Worm (Caenorhabditis elegans) whole organism, L2 larva: Measurements from ENCODE around the gene R12C12.5.

ENCODE experiments used
- C34F6.9 ChIP-seq: fragments of 150-350 bp; optimal IDR thresholded peaks from 2 replicates; lab custom pipeline; 2014; ENCODE audit warnings: missing biosample characterization, missing genetic modification characterization
- F13H6.1 ChIP-seq: sonication (generic microtip); optimal IDR thresholded peaks from 2 replicates; lab custom pipeline; 2016; ENCODE audit warnings: missing genetic modification characterization, missing compliant biosample characterization
- R02D3.7 ChIP-seq: fragments of 150-350 bp; optimal IDR thresholded peaks from 2 replicates; lab custom pipeline; 2014; ENCODE audit warnings: missing biosample characterization, missing genetic modification characterization
- ZK546.5 ChIP-seq: sonication (generic microtip); optimal IDR thresholded peaks from 2 replicates; lab custom pipeline; 2017; ENCODE audit warnings: missing biosample characterization, missing genetic modification characterization
- alr-1 ChIP-seq: fragments of 150-350 bp; optimal IDR thresholded peaks from 2 replicates; lab custom pipeline; 2014; ENCODE audit warnings: missing biosample characterization, missing genetic modification characterization
- aly-2 ChIP-seq: fragments of 150-350 bp; optimal IDR thresholded peaks from 2 replicates; lab custom pipeline; 2014; ENCODE audit warnings: missing biosample characterization, missing genetic modification characterization
- blmp-1 ChIP-seq: sonication (generic microtip); optimal IDR thresholded peaks from 2 replicates; lab custom pipeline; 2017; ENCODE audit warnings: missing genetic modification characterization, mild to moderate bottlenecking, missing compliant biosample characterization, antibody characterized with exemption, moderate library complexity; ENCODE audit not compliant: insufficient read depth
- ceh-16 ChIP-seq: fragments of 150-350 bp; optimal IDR thresholded peaks from 2 replicates; lab custom pipeline; 2014; ENCODE audit warnings: missing biosample characterization, missing genetic modification characterization
- ceh-82 ChIP-seq: fragments of 150-350 bp; optimal IDR thresholded peaks from 2 replicates; lab custom pipeline; 2014; ENCODE audit warnings: missing biosample characterization, missing genetic modification characterization
- crh-2 ChIP-seq: sonication (generic microtip); optimal IDR thresholded peaks from 2 replicates; lab custom pipeline; 2017; ENCODE audit warnings: missing biosample characterization, missing genetic modification characterization
- dmd-4 ChIP-seq: sonication (generic microtip); optimal IDR thresholded peaks from 2 replicates; lab custom pipeline; 2017; ENCODE audit warnings: missing biosample characterization, missing genetic modification characterization
- egl-27 ChIP-seq: sonication (generic microtip); optimal IDR thresholded peaks from 3 replicates; lab custom pipeline; 2017; ENCODE audit warnings: missing biosample characterization, missing genetic modification reagents, missing genetic modification characterization
- elt-1 ChIP-seq: fragments of 150-350 bp; optimal IDR thresholded peaks from 2 replicates; lab custom pipeline; 2014; ENCODE audit warnings: missing biosample characterization, missing genetic modification characterization
- fos-1 ChIP-seq: fragments of 150-350 bp; optimal IDR thresholded peaks from 2 replicates; lab custom pipeline; 2014; ENCODE audit warnings: missing biosample characterization, missing genetic modification characterization
- gmeb-1 ChIP-seq: fragments of 150-350 bp; optimal IDR thresholded peaks from 2 replicates; lab custom pipeline; 2014; ENCODE audit warnings: missing biosample characterization, missing genetic modification characterization
- lin-11 ChIP-seq: fragments of 150-350 bp; sonication (generic microtip); optimal IDR thresholded peaks from 2 replicates; lab custom pipeline; 2014; ENCODE audit warnings: missing biosample characterization, missing genetic modification characterization, inconsistent platforms, mixed read lengths
- lin-13 ChIP-seq: fragments of 150-350 bp; optimal IDR thresholded peaks from 2 replicates; lab custom pipeline; 2014; ENCODE audit warnings: missing biosample characterization, missing genetic modification reagents, missing genetic modification characterization
- lin-39 ChIP-seq: fragments of 150-350 bp; optimal IDR thresholded peaks from 2 replicates; lab custom pipeline; 2014; ENCODE audit warnings: missing biosample characterization, missing genetic modification reagents, missing genetic modification characterization
- lsy-2 ChIP-seq, 2 experiments: fragments of 150-350 bp in 1 of 2; sonication (generic microtip) in 1 of 2; optimal IDR thresholded peaks; 2 replicates each; lab custom pipeline; 2014 to 2017; ENCODE audit warnings: missing biosample characterization in 2 of 2, missing genetic modification characterization in 2 of 2
- mab-5 ChIP-seq: fragments of 150-350 bp; optimal IDR thresholded peaks from 2 replicates; lab custom pipeline; 2014; ENCODE audit warnings: missing biosample characterization, missing genetic modification characterization
- mbf-1 ChIP-seq: sonication (generic microtip); optimal IDR thresholded peaks from 2 replicates; lab custom pipeline; 2017; ENCODE audit warnings: missing biosample characterization, missing genetic modification characterization
- mdl-1 ChIP-seq, 2 experiments: fragments of 150-350 bp in 1 of 2; sonication (generic microtip) in 1 of 2; optimal IDR thresholded peaks; 2 replicates each; lab custom pipeline; 2017; ENCODE audit warnings: missing biosample characterization in 2 of 2, missing genetic modification characterization in 2 of 2
- nhr-129 ChIP-seq: fragments of 150-350 bp; optimal IDR thresholded peaks from 2 replicates; lab custom pipeline; 2014; ENCODE audit warnings: missing biosample characterization, missing genetic modification characterization
- nhr-21 ChIP-seq: fragments of 150-350 bp; optimal IDR thresholded peaks from 2 replicates; lab custom pipeline; 2014; ENCODE audit warnings: missing biosample characterization, missing genetic modification characterization
- nhr-237 ChIP-seq: fragments of 150-350 bp; optimal IDR thresholded peaks from 2 replicates; lab custom pipeline; 2014; ENCODE audit warnings: missing biosample characterization, missing genetic modification characterization
- skn-1 ChIP-seq: sonication (generic microtip); optimal IDR thresholded peaks from 2 replicates; lab custom pipeline; 2017; ENCODE audit warnings: missing biosample characterization, missing genetic modification characterization
- sma-3 ChIP-seq: sonication (generic microtip); optimal IDR thresholded peaks from 2 replicates; lab custom pipeline; 2016; ENCODE audit warnings: missing genetic modification reagents, missing genetic modification characterization, missing compliant biosample characterization
- sma-9 ChIP-seq, 2 experiments: fragments of 150-350 bp in 1 of 2; sonication (generic microtip) in 1 of 2; optimal IDR thresholded peaks; 2 replicates each; lab custom pipeline; 2014 to 2016; ENCODE audit warnings: missing genetic modification characterization in 2 of 2, mild to moderate bottlenecking in 1 of 2, missing biosample characterization in 1 of 2, missing compliant biosample characterization in 1 of 2, missing genetic modification reagents in 1 of 2, moderate library complexity in 1 of 2
- unc-55 ChIP-seq: fragments of 150-350 bp; sonication (generic microtip); optimal IDR thresholded peaks from 3 replicates; lab custom pipeline; 2014; ENCODE audit warnings: missing biosample characterization, missing genetic modification reagents, missing genetic modification characterization
- ztf-1 ChIP-seq: fragments of 200-800 bp; sonication (Bioruptor generic); conservative IDR thresholded peaks from 2 replicates; pipeline ENCODE4 v1.3.6; 2022; ENCODE audit warnings: missing genetic modification characterization, missing compliant biosample characterization
- ztf-11 ChIP-seq: sonication (generic microtip); optimal IDR thresholded peaks from 2 replicates; lab custom pipeline; 2017; ENCODE audit warnings: missing biosample characterization, missing genetic modification characterization
- ztf-4 ChIP-seq: fragments of 150-350 bp; optimal IDR thresholded peaks from 2 replicates; lab custom pipeline; 2014; ENCODE audit warnings: missing biosample characterization, missing genetic modification characterization

The R12C12.5 gene

ce11 chrII:6043166-6043565 lies 1.8 kb downstream of the R12C12.5 start, which contains the start of gene R12C12.10:
TSS of gene R12C12.10 (minus strand) at chrII:6043266.
- TF ChIP-seq gmeb-1 (tag; lab: Kevin White, UChicago) (no peak), mbf-1 (tag; lab: Kevin White, UChicago) (no peak), F13H6.1 (tag; lab: Kevin White, UChicago) (no peak), elt-1 (no peak), lin-11 (tag; lab: Kevin White, UChicago) (no peak), sma-9 (GFP tag; optimal IDR thresholded peaks at IDR 0.05; lab: Kevin White, UChicago) (no peak), sma-9 (tag; optimal IDR thresholded peaks at IDR 0.05; lab: Kevin White, UChicago) (no peak), mdl-1 (tag; optimal IDR thresholded peaks at IDR 0.05; lab: Kevin White, UChicago) (no peak), egl-27 (tag; lab: Kevin White, UChicago) (no peak), crh-2 (tag; lab: Kevin White, UChicago) (no peak), lin-39 (tag; lab: Kevin White, UChicago) (no peak)
- TF ChIP-seq, all 48 proteins: peak for 0

ce11 chrII:6031106-6031505 lies 13.8 kb downstream of the R12C12.5 start, which contains the start of gene frpr-16:
TSS of gene frpr-16 (minus strand) at chrII:6031206.
- TF ChIP-seq gmeb-1 (tag; lab: Kevin White, UChicago) (no peak), ztf-11 (tag; lab: Kevin White, UChicago) (no peak), fos-1 (tag; lab: Kevin White, UChicago) (no peak), mab-5 (tag; lab: Kevin White, UChicago) (no peak), unc-55 (no peak), ztf-4 (tag; lab: Kevin White, UChicago) (no peak), lin-39 (tag; lab: Kevin White, UChicago) (no peak), nhr-129 (no peak)

ce11 chrII:6028594-6029141 lies 16.3 kb downstream of the R12C12.5 start:
- TF ChIP-seq lsy-2 (tag; optimal IDR thresholded peaks at IDR 0.05; lab: Kevin White, UChicago): peak in 1 of 2 experiments; percentile 37
- TF ChIP-seq unc-55: no peak
- TF ChIP-seq F13H6.1 (tag; lab: Kevin White, UChicago): peak; percentile 65
- TF ChIP-seq ztf-4 (tag; lab: Kevin White, UChicago): no peak
- peak; percentile 27 for TF ChIP-seq C34F6.9 (tag; lab: Kevin White, UChicago)
- no peak for TF ChIP-seq ztf-11 (tag; lab: Kevin White, UChicago)
- TF ChIP-seq nhr-129: peak; percentile 80
- no peak for TF ChIP-seq nhr-237 (tag; lab: Kevin White, UChicago)
- TF ChIP-seq mab-5 (tag; lab: Kevin White, UChicago): peak; percentile 6
- peak; percentile 54 for TF ChIP-seq sma-9 (GFP tag; optimal IDR thresholded peaks at IDR 0.05; lab: Kevin White, UChicago)
- TF ChIP-seq sma-9 (tag; optimal IDR thresholded peaks at IDR 0.05; lab: Kevin White, UChicago): no peak
- no peak for TF ChIP-seq dmd-4 (tag; lab: Kevin White, UChicago)

- no peak for TF ChIP-seq ceh-82 (tag; lab: Kevin White, UChicago)
- peak; percentile 89 for TF ChIP-seq skn-1 (tag; lab: Kevin White, UChicago)
- peak; percentile 99 for TF ChIP-seq fos-1 (tag; lab: Kevin White, UChicago)
- TF ChIP-seq blmp-1: no peak
- TF ChIP-seq F13H6.1 (tag; lab: Kevin White, UChicago): peak; percentile 78
- TF ChIP-seq mdl-1 (tag; optimal IDR thresholded peaks at IDR 0.05; lab: Kevin White, UChicago): no peak
- peak; percentile 13 for TF ChIP-seq egl-27 (tag; lab: Kevin White, UChicago)
- peak; percentile 28 for TF ChIP-seq lin-13 (GFP tag; lab: Kevin White, UChicago)
- TF ChIP-seq crh-2 (tag; lab: Kevin White, UChicago): peak; percentile 86
- TF ChIP-seq R02D3.7 (tag; lab: Kevin White, UChicago): no peak
- peak in 1 of 2 experiments; percentile 56 for TF ChIP-seq lsy-2 (tag; optimal IDR thresholded peaks at IDR 0.05; lab: Kevin White, UChicago)
- peak; percentile 74 for TF ChIP-seq gmeb-1 (tag; lab: Kevin White, UChicago)
- TF ChIP-seq alr-1 (tag; lab: Kevin White, UChicago): no peak
- peak; percentile 84 for TF ChIP-seq sma-9 (GFP tag; optimal IDR thresholded peaks at IDR 0.05; lab: Kevin White, UChicago)
- TF ChIP-seq sma-9 (tag; optimal IDR thresholded peaks at IDR 0.05; lab: Kevin White, UChicago): no peak
- peak; percentile 61 for TF ChIP-seq sma-3 (GFP tag; lab: Kevin White, UChicago)
These were observed 18.3 kb downstream of the R12C12.5 start for ce11 chrII:6026646-6027045.

- no peak for TF ChIP-seq aly-2
- no peak for TF ChIP-seq dmd-4 (tag; lab: Kevin White, UChicago)
- TF ChIP-seq gmeb-1 (tag; lab: Kevin White, UChicago): no peak
- TF ChIP-seq nhr-21: no peak
- TF ChIP-seq lin-39 (tag; lab: Kevin White, UChicago): no peak
- no peak for TF ChIP-seq ztf-4 (tag; lab: Kevin White, UChicago)
- TF ChIP-seq ztf-1 (GFP tag; lab: Robert Waterston, UW): no peak
- no peak for TF ChIP-seq ZK546.5 (tag; lab: Kevin White, UChicago)
- peak; percentile 16 for TF ChIP-seq crh-2 (tag; lab: Kevin White, UChicago)
- peak; percentile 7 for TF ChIP-seq nhr-129
- TF ChIP-seq fos-1 (tag; lab: Kevin White, UChicago): peak; percentile 37
- TF ChIP-seq lsy-2 (tag; optimal IDR thresholded peaks at IDR 0.05; lab: Kevin White, UChicago): no peak
- TF ChIP-seq blmp-1: no peak
- TF ChIP-seq unc-55: no peak
- TF ChIP-seq ceh-16 (tag; lab: Kevin White, UChicago): no peak
- peak; percentile 3 for TF ChIP-seq F13H6.1 (tag; lab: Kevin White, UChicago)
These were observed 19.3 kb downstream of the R12C12.5 start for ce11 chrII:6025647-6026046.
